Fruit fly (Drosophila melanogaster) whole organism, embryonic: ENCODE measurements around the gene CG6325.

Experiments
- ATbp ChIP-seq: fragments of 200-800 bp; sonication (Bioruptor generic); optimal IDR thresholded peaks from 2 replicates; lab custom pipeline; 2017; ENCODE audit warnings: missing biosample characterization, mild to moderate bottlenecking, missing genetic modification characterization, missing genetic modification reagents
- Ada2b ChIP-seq: fragments of 200-800 bp; sonication (Bioruptor generic); IDR thresholded peaks from 2 replicates; pipeline ENCODE4 v1.3.6; 2022; ENCODE audit warnings: missing biosample characterization, missing genetic modification characterization
- Atf-2 ChIP-seq: fragments of 200-800 bp; sonication (Bioruptor generic); optimal IDR thresholded peaks from 2 replicates; lab custom pipeline; 2016; ENCODE audit warnings: missing biosample characterization, missing genetic modification characterization
- Atf3 ChIP-seq: fragments of 200-800 bp; sonication (Bioruptor generic); optimal IDR thresholded peaks from 3 replicates; lab custom pipeline; 2016; ENCODE audit warnings: missing biosample characterization, missing genetic modification characterization
- Bteb2 ChIP-seq: fragments of 200-800 bp; sonication (Bioruptor generic); optimal IDR thresholded peaks from 2 replicates; lab custom pipeline; 2016; ENCODE audit warnings: missing biosample characterization, missing genetic modification characterization
- CG10147 ChIP-seq: fragments of 200-800 bp; sonication (Bioruptor generic); optimal IDR thresholded peaks from 2 replicates; lab custom pipeline; 2019; ENCODE audit warnings: missing biosample characterization, mild to moderate bottlenecking, missing genetic modification characterization, moderate library complexity
- CG10462 ChIP-seq: fragments of 200-800 bp; sonication (Bioruptor generic); optimal IDR thresholded peaks from 2 replicates; lab custom pipeline; 2016; ENCODE audit warnings: missing biosample characterization, missing genetic modification characterization
- CG10979 ChIP-seq: fragments of 200-800 bp; sonication (Bioruptor generic); optimal IDR thresholded peaks from 2 replicates; lab custom pipeline; 2018; ENCODE audit warnings: missing biosample characterization, mild to moderate bottlenecking, missing genetic modification characterization, moderate library complexity
- CG11085 ChIP-seq: fragments of 200-800 bp; sonication (Bioruptor generic); IDR thresholded peaks from 2 replicates; pipeline ENCODE4 v1.3.6; 2022; ENCODE audit warnings: missing biosample characterization, missing genetic modification characterization
- CG11560 ChIP-seq: fragments of 200-800 bp; sonication (Bioruptor generic); IDR thresholded peaks from 3 replicates; pipeline ENCODE4 v1.3.6; 2022; ENCODE audit warnings: missing biosample characterization, missing genetic modification characterization
- CG12104 ChIP-seq: fragments of 200-800 bp; sonication (Bioruptor generic); optimal IDR thresholded peaks from 3 replicates; lab custom pipeline; 2016; ENCODE audit warnings: missing biosample characterization, missing genetic modification characterization
- CG1233 ChIP-seq: fragments of 200-800 bp; sonication (Bioruptor generic); optimal IDR thresholded peaks from 4 replicates; lab custom pipeline; 2018; ENCODE audit warnings: missing biosample characterization, mild to moderate bottlenecking, missing genetic modification characterization
- CG12744 ChIP-seq: fragments of 200-800 bp; sonication (Bioruptor generic); optimal IDR thresholded peaks from 2 replicates; lab custom pipeline; 2016; ENCODE audit warnings: missing biosample characterization, missing genetic modification characterization
- CG13424 ChIP-seq: fragments of 200-800 bp; sonication (Bioruptor generic); optimal IDR thresholded peaks from 2 replicates; lab custom pipeline; 2019; ENCODE audit warnings: missing biosample characterization, mild to moderate bottlenecking, missing genetic modification characterization, moderate library complexity
- CG14965 ChIP-seq: fragments of 200-800 bp; sonication (Bioruptor generic); optimal IDR thresholded peaks from 2 replicates; lab custom pipeline; 2016; ENCODE audit warnings: missing biosample characterization, missing genetic modification characterization, borderline replicate concordance
- CG17802 ChIP-seq: fragments of 200-800 bp; sonication (Bioruptor generic); optimal IDR thresholded peaks from 2 replicates; lab custom pipeline; 2018; ENCODE audit warnings: missing biosample characterization, mild to moderate bottlenecking, missing genetic modification characterization, moderate library complexity
- CG17829 ChIP-seq: fragments of 200-800 bp; optimal IDR thresholded peaks from 2 replicates; lab custom pipeline; 2019; ENCODE audit warnings: missing biosample characterization, mild to moderate bottlenecking, missing genetic modification characterization, moderate library complexity
- CG1792 ChIP-seq: fragments of 200-800 bp; sonication (Bioruptor generic); optimal IDR thresholded peaks from 2 replicates; lab custom pipeline; 2016; ENCODE audit warnings: missing biosample characterization, missing genetic modification characterization
- CG32772 ChIP-seq: fragments of 200-800 bp; sonication (Bioruptor generic); IDR thresholded peaks from 2 replicates; pipeline ENCODE4 v1.3.6; 2022; ENCODE audit warnings: missing biosample characterization, missing genetic modification characterization
- CG6765 ChIP-seq: fragments of 200-800 bp; sonication (Bioruptor generic); optimal IDR thresholded peaks from 3 replicates; lab custom pipeline; 2017; ENCODE audit warnings: missing biosample characterization, mild to moderate bottlenecking, missing genetic modification characterization
- CG8924 ChIP-seq: fragments of 200-800 bp; optimal IDR thresholded peaks from 3 replicates; lab custom pipeline; 2019; ENCODE audit warnings: missing biosample characterization, mild to moderate bottlenecking, missing genetic modification characterization, moderate library complexity
- D ChIP-seq, 2 experiments: fragments of 200-800 bp in 1 of 2; fragments of >200 bp in 1 of 2; sonication (Bioruptor generic) in 1 of 2; optimal IDR thresholded peaks; 2 replicates in 1 of 2; 3 replicates in 1 of 2; lab custom pipeline; 2017; ENCODE audit warnings: mild to moderate bottlenecking in 1 of 2, missing biosample characterization in 1 of 2, missing genetic modification characterization in 1 of 2, missing genetic modification reagents in 1 of 2
- D19A ChIP-seq: fragments of 200-800 bp; optimal IDR thresholded peaks from 3 replicates; lab custom pipeline; 2019; ENCODE audit warnings: missing biosample characterization, mild to moderate bottlenecking, missing genetic modification characterization, moderate library complexity
- ERR ChIP-seq: fragments of 200-800 bp; sonication (Bioruptor generic); optimal IDR thresholded peaks from 2 replicates; lab custom pipeline; 2016; ENCODE audit warnings: missing biosample characterization, missing genetic modification characterization
- HLHmδ ChIP-seq: fragments of 200-800 bp; sonication (Bioruptor generic); optimal IDR thresholded peaks from 2 replicates; lab custom pipeline; 2018; ENCODE audit warnings: missing biosample characterization, mild to moderate bottlenecking, missing genetic modification characterization, moderate library complexity
- Hr78 ChIP-seq, 2 experiments: fragments of 200-800 bp in 1 of 2; fragments of >200 bp in 1 of 2; sonication (Bioruptor generic) in 1 of 2; optimal IDR thresholded peaks; 2 replicates each; lab custom pipeline; 2017 to 2019; ENCODE audit warnings: missing biosample characterization in 2 of 2, missing genetic modification characterization in 2 of 2, mild to moderate bottlenecking in 1 of 2, moderate library complexity in 1 of 2
- Lpt ChIP-seq: fragments of >200 bp; optimal IDR thresholded peaks from 2 replicates; lab custom pipeline; 2018; ENCODE audit warnings: missing biosample characterization, missing genetic modification characterization
- Med ChIP-seq: fragments of 200-800 bp; sonication (Bioruptor generic); peaks from one replicate; lab custom pipeline; 2016; ENCODE audit warnings: missing biosample characterization, missing genetic modification characterization, mild to moderate bottlenecking, inconsistent platforms, moderate library complexity
- Mes4 ChIP-seq: fragments of 200-800 bp; sonication (Bioruptor generic); optimal IDR thresholded peaks from 2 replicates; lab custom pipeline; 2016; ENCODE audit warnings: missing biosample characterization, missing genetic modification characterization
- Myb ChIP-seq: fragments of 200-800 bp; sonication (Bioruptor generic); optimal IDR thresholded peaks from 2 replicates; lab custom pipeline; 2016; ENCODE audit warnings: missing biosample characterization, missing genetic modification characterization
- Ptx1 ChIP-seq: fragments of 200-800 bp; sonication (Bioruptor generic); IDR thresholded peaks from 2 replicates; pipeline ENCODE4 v1.3.6; 2022; ENCODE audit warnings: missing biosample characterization, missing genetic modification characterization
- Sox102F ChIP-seq: fragments of 200-800 bp; sonication (Bioruptor generic); optimal IDR thresholded peaks from 2 replicates; lab custom pipeline; 2018; ENCODE audit warnings: missing biosample characterization, mild to moderate bottlenecking, missing genetic modification characterization, moderate library complexity
- abd-A ChIP-seq: fragments of 200-800 bp; sonication (Bioruptor generic); optimal IDR thresholded peaks from 3 replicates; lab custom pipeline; 2019; ENCODE audit warnings: missing biosample characterization, mild to moderate bottlenecking, missing genetic modification characterization, moderate library complexity
- amos ChIP-seq: fragments of 200-800 bp; sonication (Bioruptor generic); IDR thresholded peaks from 2 replicates; pipeline ENCODE4 v1.3.6; 2022; ENCODE audit warnings: missing biosample characterization, missing genetic modification characterization; ENCODE audit not compliant: partially characterized antibody
- ase ChIP-seq: fragments of 200-800 bp; sonication (Bioruptor generic); IDR thresholded peaks from 3 replicates; pipeline ENCODE4 v1.3.6; 2022; ENCODE audit warnings: missing biosample characterization, missing genetic modification characterization
- cas ChIP-seq: fragments of 200-800 bp; sonication (Bioruptor generic); IDR thresholded peaks from 2 replicates; pipeline ENCODE4 v1.3.6; 2022; ENCODE audit warnings: missing biosample characterization, missing genetic modification characterization
- chinmo ChIP-seq: fragments of 200-800 bp; sonication (Bioruptor generic); IDR thresholded peaks from 4 replicates; pipeline ENCODE4 v1.3.6; 2022; ENCODE audit warnings: missing biosample characterization, missing genetic modification characterization; ENCODE audit not compliant: partially characterized antibody
- crol ChIP-seq: fragments of 200-800 bp; sonication (Bioruptor generic); IDR thresholded peaks from 2 replicates; pipeline ENCODE4 v1.3.6; 2022; ENCODE audit warnings: missing biosample characterization, missing genetic modification characterization
- ewg ChIP-seq: fragments of 200-800 bp; sonication (Bioruptor generic); optimal IDR thresholded peaks from 3 replicates; lab custom pipeline; 2017; ENCODE audit warnings: mild to moderate bottlenecking, missing biosample characterization, missing genetic modification reagents, missing genetic modification characterization
- gem ChIP-seq: fragments of 200-800 bp; sonication (Bioruptor generic); optimal IDR thresholded peaks from 2 replicates; lab custom pipeline; 2019; ENCODE audit warnings: missing biosample characterization, mild to moderate bottlenecking, missing genetic modification characterization, moderate library complexity
- hkb ChIP-seq, 2 experiments: fragments of 200-800 bp in 1 of 2; fragments of >200 bp in 1 of 2; sonication (Bioruptor generic) in 1 of 2; IDR thresholded peaks in 1 of 2; optimal IDR thresholded peaks in 1 of 2; 2 replicates each; pipeline versions ENCODE4 v1.3.6 to Lab custom; 2017 to 2022; ENCODE audit warnings: missing biosample characterization in 1 of 2, missing genetic modification characterization in 1 of 2
- insv ChIP-seq, 2 experiments: fragments of 200-800 bp; sonication (Bioruptor generic); optimal IDR thresholded peaks; 3 replicates each; lab custom pipeline; 2016 to 2018; ENCODE audit warnings: missing biosample characterization in 2 of 2, missing genetic modification characterization in 2 of 2
- pum ChIP-seq: fragments of 200-800 bp; sonication (Bioruptor generic); optimal IDR thresholded peaks from 2 replicates; lab custom pipeline; 2016; ENCODE audit warnings: missing biosample characterization, missing genetic modification characterization
- pzg ChIP-seq: fragments of 200-800 bp; sonication (Bioruptor generic); optimal IDR thresholded peaks from 3 replicates; lab custom pipeline; 2018; ENCODE audit warnings: missing biosample characterization, mild to moderate bottlenecking, missing genetic modification characterization, moderate library complexity
- sd ChIP-seq: fragments of 200-800 bp; sonication (Bioruptor generic); optimal IDR thresholded peaks from 3 replicates; lab custom pipeline; 2018; ENCODE audit warnings: missing biosample characterization, mild to moderate bottlenecking, missing genetic modification characterization, moderate library complexity
- seq ChIP-seq: fragments of 200-800 bp; sonication (Bioruptor generic); IDR thresholded peaks from 2 replicates; pipeline ENCODE4 v1.3.6; 2022; ENCODE audit warnings: missing biosample characterization, missing genetic modification characterization
- shn ChIP-seq: fragments of 200-800 bp; sonication (Bioruptor generic); optimal IDR thresholded peaks from 3 replicates; lab custom pipeline; 2016; ENCODE audit warnings: missing biosample characterization, missing genetic modification characterization
- slbo ChIP-seq: fragments of 200-800 bp; sonication (Bioruptor generic); IDR thresholded peaks from 2 replicates; pipeline ENCODE4 v1.3.6; 2022; ENCODE audit warnings: missing biosample characterization, missing genetic modification characterization
- tin ChIP-seq: fragments of 200-800 bp; sonication (Bioruptor generic); optimal IDR thresholded peaks from 3 replicates; lab custom pipeline; 2016; ENCODE audit warnings: missing biosample characterization, missing genetic modification characterization
- twi ChIP-seq: fragments of 200-800 bp; optimal IDR thresholded peaks from 2 replicates; lab custom pipeline; 2019; ENCODE audit warnings: missing biosample characterization, mild to moderate bottlenecking, missing genetic modification characterization, moderate library complexity
- zfh2 ChIP-seq: fragments of 200-800 bp; sonication (Bioruptor generic); optimal IDR thresholded peaks from 2 replicates; lab custom pipeline; 2016; ENCODE audit warnings: missing biosample characterization, missing genetic modification characterization

Gene CG6325

dm6 chr3R:10407066-10407465 is at the start of gene CG6325 (continued):
- no peak for TF ChIP-seq ATbp (GFP tag; lab: Kevin White, UChicago)
- no peak for TF ChIP-seq hkb (optimal IDR thresholded peaks at IDR 0.05; lab: Kevin White, UChicago)
- TF ChIP-seq hkb (GFP tag; IDR thresholded peaks at IDR 0.05; lab: Robert Waterston, UW), result no peak
- no peak for TF ChIP-seq Atf-2
- no peak for TF ChIP-seq CG10462 (GFP tag; lab: Kevin White, UChicago)
- no peak for TF ChIP-seq zfh2 (GFP tag; lab: Kevin White, UChicago)
- no peak for TF ChIP-seq HLHmδ (GFP tag; lab: Kevin White, UChicago)
- no peak for TF ChIP-seq seq (GFP tag; lab: Robert Waterston, UW)
- TF ChIP-seq pzg (GFP tag; lab: Kevin White, UChicago), result peak; percentile 87
- TF ChIP-seq chinmo (GFP tag; lab: Robert Waterston, UW), result peak; percentile 99
- TF ChIP-seq Bteb2 (GFP tag; lab: Kevin White, UChicago), result no peak
- TF ChIP-seq cas, result no peak
- TF ChIP-seq CG13424, result no peak
- TF ChIP-seq CG1233 (GFP tag; lab: Kevin White, UChicago), result no peak
- no peak for TF ChIP-seq abd-A (tag; lab: Kevin White, UChicago)
- TF ChIP-seq shn (GFP tag; lab: Kevin White, UChicago), result no peak
- TF ChIP-seq Lpt, result no peak
- peak; percentile 32; the same call in 1 of the 2 replicates for TF ChIP-seq slbo (GFP tag; lab: Robert Waterston, UW)
- no peak for TF ChIP-seq Sox102F (GFP tag; lab: Kevin White, UChicago)
- TF ChIP-seq CG1792 (GFP tag; lab: Kevin White, UChicago), result no peak
- TF ChIP-seq CG14965 (GFP tag; lab: Kevin White, UChicago), result no peak
- TF ChIP-seq Myb, result peak; percentile 22
- TF ChIP-seq D19A, result no peak
- TF ChIP-seq insv (GFP tag; optimal IDR thresholded peaks at IDR 0.05; lab: Kevin White, UChicago), result peak in 1 of 2 experiments; percentile 42
- no peak for TF ChIP-seq D (optimal IDR thresholded peaks at IDR 0.05; lab: Kevin White, UChicago)
- no peak for TF ChIP-seq D (GFP tag; optimal IDR thresholded peaks at IDR 0.05; lab: Kevin White, UChicago)
- no peak for TF ChIP-seq CG17802 (tag; lab: Kevin White, UChicago)
- TF ChIP-seq ERR, result no peak
- TF ChIP-seq CG11560, result no peak
- TF ChIP-seq sd (tag; lab: Kevin White, UChicago), result no peak
- TF ChIP-seq CG6765 (GFP tag; lab: Kevin White, UChicago), result no peak
- TF ChIP-seq crol (GFP tag; lab: Robert Waterston, UW), result no peak
- no peak for TF ChIP-seq ase
- TF ChIP-seq CG10979 (tag; lab: Kevin White, UChicago), result no peak
- TF ChIP-seq ewg (GFP tag; lab: Kevin White, UChicago), result no peak
- no peak for TF ChIP-seq CG12104
- no peak for TF ChIP-seq Ada2b (GFP tag; lab: Robert Waterston, UW)
- TF ChIP-seq CG11085 (GFP tag; lab: Robert Waterston, UW), result no peak
- TF ChIP-seq Ptx1, result no peak
- no peak for TF ChIP-seq gem (tag; lab: Kevin White, UChicago)
- no peak for TF ChIP-seq CG8924 (tag; lab: Kevin White, UChicago)
- TF ChIP-seq Med (GFP tag; lab: Kevin White, UChicago), result peak; percentile 88
- no peak for TF ChIP-seq pum
- peak; percentile 99 for TF ChIP-seq amos (GFP tag; lab: Robert Waterston, UW)
- TF ChIP-seq CG32772 (GFP tag; lab: Robert Waterston, UW), result no peak
- TF ChIP-seq Atf3 (GFP tag; lab: Kevin White, UChicago), result no peak
- TF ChIP-seq Mes4, result no peak
- no peak for TF ChIP-seq CG12744 (GFP tag; lab: Kevin White, UChicago)
- no peak for TF ChIP-seq twi (tag; lab: Kevin White, UChicago)
- TF ChIP-seq CG17829 (tag; lab: Kevin White, UChicago), result no peak
- no peak for TF ChIP-seq tin
- TF ChIP-seq CG10147, result no peak
- no peak for TF ChIP-seq Hr78 (GFP tag; optimal IDR thresholded peaks at IDR 0.05; lab: Kevin White, UChicago)
